Worm (Caenorhabditis elegans): Measurements from ENCODE around the gene Y48G9A.6.

ce11 chrIII:2110249-2110648 is 7.4 kb upstream of the Y48G9A.6 start, which contains the start of gene Y48G9A.7:
- TF ChIP-seq skn-1 (tag; optimal IDR thresholded peaks at IDR 0.05) (no peak), R02D3.7 (tag; optimal IDR thresholded peaks at IDR 0.05) (no peak), jun-1 (tag; optimal IDR thresholded peaks at IDR 0.05) (no peak), nfya-1 (tag; optimal IDR thresholded peaks at IDR 0.05; ENCODE audit: insufficient read depth) (no peak), elt-3 (tag; optimal IDR thresholded peaks at IDR 0.05) (no peak), elt-1 (tag; optimal IDR thresholded peaks at IDR 0.05) (no peak), snpc-4 (tag; optimal IDR thresholded peaks at IDR 0.05) (no peak), ama-1 (optimal IDR thresholded peaks at IDR 0.05) (no peak), tbx-2 (tag; optimal IDR thresholded peaks at IDR 0.05) (no peak), pqm-1 (tag; optimal IDR thresholded peaks at IDR 0.05) (no peak)

Measured in whole organism, L3 larva.